Fruit fly (Drosophila melanogaster): Measurements from ENCODE around the gene Qsox3.

Gene Qsox3

dm6 chr3R:21935191-21935590 lies 23.6 kb downstream of the Qsox3 start (continued):
- TF ChIP-seq Lpt (GFP tag; optimal IDR thresholded peaks at IDR 0.05) (no peak), CG4318 (GFP tag; optimal IDR thresholded peaks at IDR 0.05) (no peak), CG10669 (GFP tag; optimal IDR thresholded peaks at IDR 0.05) (peak; percentile 73), esn (GFP tag; optimal IDR thresholded peaks at IDR 0.05) (peak; percentile 60), fkh (GFP tag; optimal IDR thresholded peaks at IDR 0.05) (no peak), Hr38 (GFP tag; optimal IDR thresholded peaks at IDR 0.05) (no peak), CG10631 (GFP tag; optimal IDR thresholded peaks at IDR 0.05) (peak; percentile 72), topi (GFP tag; optimal IDR thresholded peaks at IDR 0.05) (peak; percentile 49)

- TF ChIP-seq Hr4 (GFP tag; optimal IDR thresholded peaks at IDR 0.05) (peak; percentile 88), Hr39 (GFP tag; optimal IDR thresholded peaks at IDR 0.05) (peak; percentile 87), Blimp-1 (GFP tag; optimal IDR thresholded peaks at IDR 0.05) (peak; percentile 37), fd85E (GFP tag; optimal IDR thresholded peaks at IDR 0.05) (peak; percentile 44), CG11902 (GFP tag; optimal IDR thresholded peaks at IDR 0.05) (peak; percentile 85), dac (GFP tag; optimal IDR thresholded peaks at IDR 0.05) (peak; percentile 52), CG8632 (GFP tag; optimal IDR thresholded peaks at IDR 0.05) (peak; percentile 93), CG31627 (GFP tag; optimal IDR thresholded peaks at IDR 0.05) (peak; percentile 84), svp (GFP tag) (peak; percentile 90), Eip75B (GFP tag; optimal IDR thresholded peaks at IDR 0.05) (peak; percentile 90), CG34406 (GFP tag; optimal IDR thresholded peaks at IDR 0.05) (peak; percentile 89), fd59A (GFP tag; optimal IDR thresholded peaks at IDR 0.05) (peak; percentile 96), eg (GFP tag; IDR thresholded peaks at IDR 0.05) (peak; percentile 85), salr (GFP tag; optimal IDR thresholded peaks at IDR 0.05) (peak; percentile 90 to 93), Ets21C (GFP tag; optimal IDR thresholded peaks at IDR 0.05) (peak; percentile 56), lz (GFP tag; optimal IDR thresholded peaks at IDR 0.05) (peak; percentile 72), esn (GFP tag; optimal IDR thresholded peaks at IDR 0.05) (peak; percentile 84), CG15336 (GFP tag; IDR thresholded peaks at IDR 0.05) (peak; percentile 83), CG1621 (tag; optimal IDR thresholded peaks at IDR 0.05) (peak; percentile 93), CG8319 (GFP tag; optimal IDR thresholded peaks at IDR 0.05) (peak; percentile 92), dsx (GFP tag; optimal IDR thresholded peaks at IDR 0.05; ENCODE audit: poor library complexity, severe bottlenecking) (peak; percentile 97), Eip78C (GFP tag) (peak; percentile 99), Met (GFP tag; optimal IDR thresholded peaks at IDR 0.05) (peak; percentile 84), CG6854 (GFP tag; optimal IDR thresholded peaks at IDR 0.05) (no peak), spab (GFP tag; optimal IDR thresholded peaks at IDR 0.05) (peak; percentile 98), OdsH (GFP tag; optimal IDR thresholded peaks at IDR 0.05) (peak; percentile 93), Hr38 (GFP tag; optimal IDR thresholded peaks at IDR 0.05) (no peak), CG16779 (tag; optimal IDR thresholded peaks at IDR 0.05) (peak; percentile 63), CG6808 (GFP tag; optimal IDR thresholded peaks at IDR 0.05) (peak; percentile 98), cyc (GFP tag; optimal IDR thresholded peaks at IDR 0.05) (peak; percentile 80), CG10669 (GFP tag; optimal IDR thresholded peaks at IDR 0.05) (peak; percentile 99), acj6 (GFP tag; optimal IDR thresholded peaks at IDR 0.05) (peak; percentile 93), net (GFP tag; optimal IDR thresholded peaks at IDR 0.05) (peak; percentile 89), Ets96B (tag; optimal IDR thresholded peaks at IDR 0.05) (peak; percentile 98), CG10631 (GFP tag; optimal IDR thresholded peaks at IDR 0.05) (peak; percentile 95), pdm3 (GFP tag; optimal IDR thresholded peaks at IDR 0.05) (peak; percentile 93), vri (GFP tag; optimal IDR thresholded peaks at IDR 0.05) (peak; percentile 66), ss (GFP tag; optimal IDR thresholded peaks at IDR 0.05) (peak; percentile 96 to 97), Sox15 (GFP tag; optimal IDR thresholded peaks at IDR 0.05) (peak; percentile 86), Sox14 (GFP tag; optimal IDR thresholded peaks at IDR 0.05) (peak; percentile 89), Smox (GFP tag; optimal IDR thresholded peaks at IDR 0.05) (peak; percentile 78), Eip93F (GFP tag; optimal IDR thresholded peaks at IDR 0.05) (no peak), CG8119 (GFP tag; IDR thresholded peaks at IDR 0.05) (peak; percentile 85), CG3919 (GFP tag; optimal IDR thresholded peaks at IDR 0.05) (peak; percentile 94)
Observed at dm6 chr3R:21937075-21937950, 25.7 kb downstream of the Qsox3 start.

All from whole organism, prepupa.